Fruit fly (Drosophila melanogaster) whole organism, adult: Measurements from ENCODE around the gene CG42467.

ENCODE experiments used
- CG11617 ChIP-seq: fragments of 200-800 bp; sonication (Bioruptor generic); optimal IDR thresholded peaks from 2 replicates; lab custom pipeline; 2017; ENCODE audit warnings: mild to moderate bottlenecking, missing biosample characterization, missing genetic modification reagents, missing genetic modification characterization
- CG12768 ChIP-seq: fragments of 200-800 bp; sonication (Bioruptor generic); optimal IDR thresholded peaks from 2 replicates; lab custom pipeline; 2017; ENCODE audit warnings: missing biosample characterization, missing genetic modification characterization, mild to moderate bottlenecking, moderate library complexity, missing genetic modification reagents
- CG14711 ChIP-seq: fragments of 200-800 bp; sonication (Bioruptor generic); optimal IDR thresholded peaks from 2 replicates; lab custom pipeline; 2018; ENCODE audit warnings: missing biosample characterization, mild to moderate bottlenecking, missing genetic modification characterization, moderate library complexity
- CG1620 ChIP-seq: fragments of 200-800 bp; sonication (Bioruptor generic); optimal IDR thresholded peaks from 2 replicates; lab custom pipeline; 2016; ENCODE audit warnings: missing biosample characterization, missing genetic modification characterization
- CG33017 ChIP-seq: fragments of 200-800 bp; sonication (Bioruptor generic); optimal IDR thresholded peaks from 2 replicates; lab custom pipeline; 2018; ENCODE audit warnings: missing biosample characterization, mild to moderate bottlenecking, missing genetic modification characterization, moderate library complexity
- CG5204 ChIP-seq: fragments of 200-800 bp; sonication (Bioruptor generic); optimal IDR thresholded peaks from 2 replicates; lab custom pipeline; 2016; ENCODE audit warnings: missing biosample characterization, missing genetic modification characterization
- CG7045 ChIP-seq: fragments of 200-800 bp; sonication (Bioruptor generic); optimal IDR thresholded peaks from 2 replicates; lab custom pipeline; 2017; ENCODE audit warnings: missing biosample characterization, mild to moderate bottlenecking, missing genetic modification characterization
- CG7101 ChIP-seq: fragments of 200-800 bp; sonication (Bioruptor generic); optimal IDR thresholded peaks from 2 replicates; lab custom pipeline; 2018; ENCODE audit warnings: missing biosample characterization, mild to moderate bottlenecking, missing genetic modification characterization, moderate library complexity
- Clk ChIP-seq: fragments of 200-800 bp; sonication (Bioruptor generic); optimal IDR thresholded peaks from 2 replicates; lab custom pipeline; 2017; ENCODE audit warnings: missing biosample characterization, missing genetic modification characterization
- Crg-1 ChIP-seq: fragments of 200-800 bp; sonication (Bioruptor generic); optimal IDR thresholded peaks from 2 replicates; lab custom pipeline; 2016; ENCODE audit warnings: missing biosample characterization, missing genetic modification characterization
- Hr96 ChIP-seq: fragments of 200-800 bp; sonication (Bioruptor generic); optimal IDR thresholded peaks from 2 replicates; lab custom pipeline; 2016; ENCODE audit warnings: missing biosample characterization, missing genetic modification characterization
- Mnt ChIP-seq: fragments of 200-800 bp; sonication (Bioruptor generic); optimal IDR thresholded peaks from 2 replicates; lab custom pipeline; 2016; ENCODE audit warnings: missing biosample characterization, mild to moderate bottlenecking, missing genetic modification characterization
- bab1 ChIP-seq: fragments of 200-800 bp; sonication (Bioruptor generic); optimal IDR thresholded peaks from 3 replicates; lab custom pipeline; 2019; ENCODE audit warnings: missing biosample characterization, mild to moderate bottlenecking, missing genetic modification characterization, moderate library complexity
- cic ChIP-seq: fragments of 200-800 bp; sonication (Bioruptor generic); optimal IDR thresholded peaks from 2 replicates; lab custom pipeline; 2017; ENCODE audit warnings: missing biosample characterization, mild to moderate bottlenecking, missing genetic modification characterization, moderate library complexity
- cnc ChIP-seq, 2 experiments: fragments of >200 bp; optimal IDR thresholded peaks; 2 replicates each; lab custom pipeline; 2017
- kay ChIP-seq: fragments of 200-800 bp; sonication (Bioruptor generic); peaks from one replicate; lab custom pipeline; 2016; ENCODE audit warnings: missing biosample characterization, missing genetic modification characterization, borderline replicate concordance
- ovo ChIP-seq: fragments of 200-800 bp; sonication (Bioruptor generic); optimal IDR thresholded peaks from 2 replicates; lab custom pipeline; 2016; ENCODE audit warnings: missing biosample characterization, missing genetic modification characterization
- pad ChIP-seq: fragments of 200-800 bp; sonication (Bioruptor generic); optimal IDR thresholded peaks from 3 replicates; lab custom pipeline; 2017; ENCODE audit warnings: missing biosample characterization, missing genetic modification characterization, mild to moderate bottlenecking, moderate library complexity, missing genetic modification reagents
- tj ChIP-seq: fragments of 200-800 bp; sonication (Bioruptor generic); optimal IDR thresholded peaks from 3 replicates; lab custom pipeline; 2017; ENCODE audit warnings: missing biosample characterization, mild to moderate bottlenecking, missing genetic modification characterization, moderate library complexity
- toe ChIP-seq: fragments of 200-800 bp; sonication (Bioruptor generic); optimal IDR thresholded peaks from 2 replicates; lab custom pipeline; 2016; ENCODE audit warnings: missing biosample characterization, missing genetic modification characterization

CG42467 gene

dm6 chr2L:3662307-3662795, 38.7 kb upstream of the CG42467 start, which contains the start of gene Drgx:
Gene Drgx, plus strand, starts transcription at chr2L:3662745.
- TF ChIP-seq toe: no peak
- peak; percentile 46 for TF ChIP-seq ovo (GFP tag; lab: Kevin White, UChicago)
- peak; percentile 97 for TF ChIP-seq pad (GFP tag; lab: Kevin White, UChicago)

- TF ChIP-seq kay (GFP tag; lab: Kevin White, UChicago) (no peak), CG14711 (tag; lab: Kevin White, UChicago) (no peak), ovo (GFP tag; lab: Kevin White, UChicago) (no peak), CG12768 (GFP tag; lab: Kevin White, UChicago) (no peak), toe (no peak), cnc (optimal IDR thresholded peaks at IDR 0.05; lab: Kevin White, UChicago) (no peak), CG5204 (GFP tag; lab: Kevin White, UChicago) (no peak), bab1 (GFP tag; lab: Kevin White, UChicago) (no peak)
Observed at dm6 chr2L:3668451-3668850, 32.6 kb upstream of the CG42467 start, which contains the start of gene Sfp24Ba. Gene Sfp24Ba, minus strand, starts transcription at chr2L:3668551.

dm6 chr2L:3669034-3669433, 32.1 kb upstream of the CG42467 start, which contains the start of gene Sfp24Bd:
Gene Sfp24Bd, minus strand, starts transcription at chr2L:3669134.
- TF ChIP-seq Clk (GFP tag; lab: Kevin White, UChicago) (no peak), CG14711 (tag; lab: Kevin White, UChicago) (no peak), bab1 (GFP tag; lab: Kevin White, UChicago) (no peak), cnc (optimal IDR thresholded peaks at IDR 0.05; lab: Kevin White, UChicago) (no peak), Hr96 (no peak), tj (GFP tag; lab: Kevin White, UChicago) (no peak), CG33017 (tag; lab: Kevin White, UChicago) (no peak), CG5204 (GFP tag; lab: Kevin White, UChicago) (no peak), cic (GFP tag; lab: Kevin White, UChicago) (no peak), pad (GFP tag; lab: Kevin White, UChicago) (no peak), CG7101 (tag; lab: Kevin White, UChicago) (no peak), CG12768 (GFP tag; lab: Kevin White, UChicago) (no peak), toe (no peak)

- TF ChIP-seq CG33017 (tag; lab: Kevin White, UChicago) (no peak), ovo (GFP tag; lab: Kevin White, UChicago) (no peak), CG11617 (GFP tag; lab: Kevin White, UChicago) (no peak), Crg-1 (GFP tag; lab: Kevin White, UChicago) (no peak), cic (GFP tag; lab: Kevin White, UChicago) (no peak), toe (no peak), pad (GFP tag; lab: Kevin White, UChicago) (no peak), CG1620 (GFP tag; lab: Kevin White, UChicago) (no peak), Clk (GFP tag; lab: Kevin White, UChicago) (no peak), CG7045 (GFP tag; lab: Kevin White, UChicago) (no peak), CG12768 (GFP tag; lab: Kevin White, UChicago) (no peak), Hr96 (no peak), tj (GFP tag; lab: Kevin White, UChicago) (no peak), CG14711 (tag; lab: Kevin White, UChicago) (no peak), Mnt (GFP tag; lab: Kevin White, UChicago) (no peak)
Observed at dm6 chr2L:3669675-3670074, 31.4 kb upstream of the CG42467 start, which contains the start of gene Sfp24Bb. Gene Sfp24Bb, minus strand, starts transcription at chr2L:3669775.

dm6 chr2L:3670481-3670880, 30.6 kb upstream of the CG42467 start, which contains the start of gene Sfp24Bc:
Gene Sfp24Bc, minus strand, starts transcription at chr2L:3670581.
- TF ChIP-seq cic (GFP tag; lab: Kevin White, UChicago) (no peak), CG33017 (tag; lab: Kevin White, UChicago) (no peak), Mnt (GFP tag; lab: Kevin White, UChicago) (no peak), CG5204 (GFP tag; lab: Kevin White, UChicago) (no peak), CG11617 (GFP tag; lab: Kevin White, UChicago) (no peak), CG1620 (GFP tag; lab: Kevin White, UChicago) (no peak), kay (GFP tag; lab: Kevin White, UChicago) (no peak), CG14711 (tag; lab: Kevin White, UChicago) (no peak), bab1 (GFP tag; lab: Kevin White, UChicago) (no peak), ovo (GFP tag; lab: Kevin White, UChicago) (no peak), tj (GFP tag; lab: Kevin White, UChicago) (no peak), CG7045 (GFP tag; lab: Kevin White, UChicago) (no peak), CG7101 (tag; lab: Kevin White, UChicago) (no peak), Crg-1 (GFP tag; lab: Kevin White, UChicago) (no peak), Hr96 (no peak), pad (GFP tag; lab: Kevin White, UChicago) (no peak), toe (no peak), CG12768 (GFP tag; lab: Kevin White, UChicago) (no peak), Clk (GFP tag; lab: Kevin White, UChicago) (no peak)

- TF ChIP-seq CG1620 (GFP tag; lab: Kevin White, UChicago) (no peak), CG11617 (GFP tag; lab: Kevin White, UChicago) (no peak), Mnt (GFP tag; lab: Kevin White, UChicago) (no peak)
Observed at dm6 chr2L:3675770-3676169, 25.3 kb upstream of the CG42467 start.
